Fruit fly (Drosophila melanogaster) whole organism, embryonic: ENCODE measurements around the gene CG43407.
A peak's percentile ranks its signal among the peaks of the same experiment; 100 is the strongest.

Experiments
- Ada2b ChIP-seq: fragments of 200-800 bp; sonication (Bioruptor generic); IDR thresholded peaks from 2 replicates; pipeline ENCODE4 v1.3.6; 2022; ENCODE audit warnings: missing biosample characterization, missing genetic modification characterization
- Awh ChIP-seq: fragments of 200-800 bp; sonication (Bioruptor generic); IDR thresholded peaks from 2 replicates; pipeline ENCODE4, ENCODE4 v1.3.6; 2022; ENCODE audit warnings: missing biosample characterization, missing genetic modification characterization
- B-H2 ChIP-seq: fragments of 200-800 bp; sonication (Bioruptor generic); optimal IDR thresholded peaks from 2 replicates; lab custom pipeline; 2018; ENCODE audit warnings: missing biosample characterization, mild to moderate bottlenecking, missing genetic modification characterization
- BtbVII ChIP-seq: fragments of 200-800 bp; sonication (Bioruptor generic); optimal IDR thresholded peaks from 3 replicates; lab custom pipeline; 2017; ENCODE audit warnings: missing biosample characterization, mild to moderate bottlenecking, missing genetic modification characterization
- CG11398 ChIP-seq: fragments of 200-800 bp; sonication (Bioruptor generic); optimal IDR thresholded peaks from 2 replicates; lab custom pipeline; 2016; ENCODE audit warnings: missing biosample characterization, missing genetic modification characterization
- CG11695 ChIP-seq: fragments of 200-800 bp; sonication (Bioruptor generic); IDR thresholded peaks from 3 replicates; pipeline ENCODE4 v1.3.6; 2022; ENCODE audit warnings: missing biosample characterization, missing genetic modification characterization
- CG12071 ChIP-seq: fragments of 200-800 bp; sonication (Bioruptor generic); optimal IDR thresholded peaks from 3 replicates; lab custom pipeline; 2018; ENCODE audit warnings: missing biosample characterization, mild to moderate bottlenecking, missing genetic modification characterization
- CG12104 ChIP-seq: fragments of 200-800 bp; sonication (Bioruptor generic); optimal IDR thresholded peaks from 3 replicates; lab custom pipeline; 2016; ENCODE audit warnings: missing biosample characterization, missing genetic modification characterization
- CG12391 ChIP-seq: fragments of 200-800 bp; sonication (Bioruptor generic); optimal IDR thresholded peaks from 3 replicates; lab custom pipeline; 2018; ENCODE audit warnings: missing biosample characterization, mild to moderate bottlenecking, missing genetic modification characterization, moderate library complexity
- CG13894 ChIP-seq: fragments of 200-800 bp; sonication (Bioruptor generic); optimal IDR thresholded peaks from 3 replicates; lab custom pipeline; 2018; ENCODE audit warnings: missing biosample characterization, mild to moderate bottlenecking, missing genetic modification characterization, moderate library complexity
- CG14710 ChIP-seq: fragments of 200-800 bp; sonication (Bioruptor generic); optimal IDR thresholded peaks from 3 replicates; lab custom pipeline; 2019; ENCODE audit warnings: missing biosample characterization, mild to moderate bottlenecking, missing genetic modification characterization, moderate library complexity
- CG17361 ChIP-seq: fragments of 200-800 bp; sonication (Bioruptor generic); IDR thresholded peaks from 3 replicates; pipeline ENCODE4 v1.3.6; 2022; ENCODE audit warnings: missing biosample characterization, missing genetic modification characterization
- CG17829 ChIP-seq: fragments of 200-800 bp; optimal IDR thresholded peaks from 2 replicates; lab custom pipeline; 2019; ENCODE audit warnings: missing biosample characterization, mild to moderate bottlenecking, missing genetic modification characterization, moderate library complexity
- CG34376 ChIP-seq: fragments of 200-800 bp; sonication (Bioruptor generic); optimal IDR thresholded peaks from 2 replicates; lab custom pipeline; 2018; ENCODE audit warnings: missing biosample characterization, mild to moderate bottlenecking, missing genetic modification characterization
- CG5953 ChIP-seq: fragments of 200-800 bp; sonication (Bioruptor generic); IDR thresholded peaks from 2 replicates; pipeline ENCODE4 v1.3.6; 2022; ENCODE audit warnings: missing biosample characterization, missing genetic modification characterization
- CG6689 ChIP-seq: fragments of 200-800 bp; sonication (Bioruptor generic); IDR thresholded peaks from 2 replicates; pipeline ENCODE4 v1.3.6; 2022; ENCODE audit warnings: missing biosample characterization, missing genetic modification characterization
- CG7839 ChIP-seq: fragments of 200-800 bp; sonication (Bioruptor generic); optimal IDR thresholded peaks from 3 replicates; lab custom pipeline; 2018; ENCODE audit warnings: missing biosample characterization, mild to moderate bottlenecking, missing genetic modification characterization, moderate library complexity
- CG9437 ChIP-seq: fragments of 200-800 bp; sonication (Bioruptor generic); optimal IDR thresholded peaks from 2 replicates; lab custom pipeline; 2018; ENCODE audit warnings: missing biosample characterization, mild to moderate bottlenecking, missing genetic modification characterization
- CG9932 ChIP-seq: fragments of 200-800 bp; sonication (Bioruptor generic); IDR thresholded peaks from 2 replicates; pipeline ENCODE4 v1.3.6; 2022; ENCODE audit warnings: missing biosample characterization, missing genetic modification characterization
- CTCF ChIP-seq: fragments of 200-800 bp; sonication (Bioruptor generic); optimal IDR thresholded peaks from 2 replicates; lab custom pipeline; 2017; ENCODE audit warnings: missing biosample characterization, mild to moderate bottlenecking, missing genetic modification characterization, moderate library complexity
- E2f1 ChIP-seq: fragments of 200-800 bp; sonication (Bioruptor generic); IDR thresholded peaks from 2 replicates; pipeline ENCODE4 v1.3.6; 2022; ENCODE audit warnings: missing biosample characterization, missing genetic modification characterization
- HLHmδ ChIP-seq: fragments of 200-800 bp; sonication (Bioruptor generic); optimal IDR thresholded peaks from 2 replicates; lab custom pipeline; 2018; ENCODE audit warnings: missing biosample characterization, mild to moderate bottlenecking, missing genetic modification characterization, moderate library complexity
- Hr78 ChIP-seq, 2 experiments: fragments of 200-800 bp in 1 of 2; fragments of >200 bp in 1 of 2; sonication (Bioruptor generic) in 1 of 2; optimal IDR thresholded peaks; 2 replicates each; lab custom pipeline; 2017 to 2019; ENCODE audit warnings: missing biosample characterization in 2 of 2, missing genetic modification characterization in 2 of 2, mild to moderate bottlenecking in 1 of 2, moderate library complexity in 1 of 2
- Lim3 ChIP-seq: fragments of 200-800 bp; sonication (Bioruptor generic); IDR thresholded peaks from 2 replicates; pipeline ENCODE4 v1.3.6; 2022; ENCODE audit warnings: missing biosample characterization, missing genetic modification characterization
- Opbp ChIP-seq: fragments of 200-800 bp; sonication (Bioruptor generic); IDR thresholded peaks from 3 replicates; pipeline ENCODE4 v1.3.6; 2022; ENCODE audit warnings: missing biosample characterization, missing genetic modification characterization; ENCODE audit not compliant: partially characterized antibody
- Sox100B ChIP-seq: fragments of 200-800 bp; sonication (Bioruptor generic); optimal IDR thresholded peaks from 3 replicates; lab custom pipeline; 2018; ENCODE audit warnings: missing biosample characterization, mild to moderate bottlenecking, missing genetic modification characterization
- Sox102F ChIP-seq: fragments of 200-800 bp; sonication (Bioruptor generic); optimal IDR thresholded peaks from 2 replicates; lab custom pipeline; 2018; ENCODE audit warnings: missing biosample characterization, mild to moderate bottlenecking, missing genetic modification characterization, moderate library complexity
- Spps ChIP-seq: fragments of 200-800 bp; sonication (Bioruptor generic); optimal IDR thresholded peaks from 2 replicates; lab custom pipeline; 2018; ENCODE audit warnings: missing biosample characterization, mild to moderate bottlenecking, missing genetic modification characterization
- aop ChIP-seq: fragments of 200-800 bp; sonication (Bioruptor generic); IDR thresholded peaks from 2 replicates; pipeline ENCODE4 v1.3.6; 2022; ENCODE audit warnings: missing biosample characterization, missing genetic modification characterization
- ash1 ChIP-seq: fragments of 200-800 bp; sonication (Bioruptor generic); optimal IDR thresholded peaks from 2 replicates; lab custom pipeline; 2018; ENCODE audit warnings: missing biosample characterization, mild to moderate bottlenecking, missing genetic modification characterization
- bab2 ChIP-seq: fragments of 200-800 bp; sonication (Bioruptor generic); optimal IDR thresholded peaks from 2 replicates; lab custom pipeline; 2016; ENCODE audit warnings: missing biosample characterization, missing genetic modification characterization
- cato ChIP-seq: fragments of 200-800 bp; sonication (Bioruptor generic); optimal IDR thresholded peaks from 2 replicates; lab custom pipeline; 2016; ENCODE audit warnings: missing biosample characterization, missing genetic modification characterization, borderline replicate concordance
- cg ChIP-seq: fragments of 200-800 bp; sonication (Bioruptor generic); optimal IDR thresholded peaks from 3 replicates; lab custom pipeline; 2019; ENCODE audit warnings: missing biosample characterization, mild to moderate bottlenecking, missing genetic modification characterization, moderate library complexity
- chinmo ChIP-seq: fragments of 200-800 bp; sonication (Bioruptor generic); IDR thresholded peaks from 4 replicates; pipeline ENCODE4 v1.3.6; 2022; ENCODE audit warnings: missing biosample characterization, missing genetic modification characterization; ENCODE audit not compliant: partially characterized antibody
- croc ChIP-seq: fragments of 200-800 bp; sonication (Bioruptor generic); conservative IDR thresholded peaks from 3 replicates; pipeline ENCODE4 v1.3.6; 2022; ENCODE audit warnings: missing biosample characterization, missing genetic modification characterization
- gsb ChIP-seq: fragments of 200-800 bp; sonication (Bioruptor generic); IDR thresholded peaks from 2 replicates; pipeline ENCODE4 v1.3.6; 2022; ENCODE audit warnings: missing biosample characterization, missing genetic modification characterization
- gt ChIP-seq: fragments of 200-800 bp; sonication (Bioruptor generic); IDR thresholded peaks from 2 replicates; pipeline ENCODE4 v1.3.6; 2022; ENCODE audit warnings: missing biosample characterization, missing genetic modification characterization
- knrl ChIP-seq: fragments of 200-800 bp; sonication (Bioruptor generic); IDR thresholded peaks from 3 replicates; pipeline ENCODE4 v1.3.6; 2022; ENCODE audit warnings: missing biosample characterization, missing genetic modification characterization; ENCODE audit not compliant: partially characterized antibody
- nau ChIP-seq: fragments of 200-800 bp; sonication (Bioruptor generic); optimal IDR thresholded peaks from 3 replicates; lab custom pipeline; 2017; ENCODE audit warnings: missing biosample characterization, mild to moderate bottlenecking, missing genetic modification characterization, missing genetic modification reagents
- onecut ChIP-seq: fragments of 200-800 bp; sonication (Bioruptor generic); IDR thresholded peaks from 2 replicates; pipeline ENCODE4 v1.3.6; 2022; ENCODE audit warnings: missing biosample characterization, missing genetic modification characterization
- pb ChIP-seq: fragments of 200-800 bp; sonication (Bioruptor generic); optimal IDR thresholded peaks from 3 replicates; lab custom pipeline; 2016; ENCODE audit warnings: missing biosample characterization, missing genetic modification characterization
- psq ChIP-seq: fragments of 200-800 bp; sonication (Bioruptor generic); optimal IDR thresholded peaks from 2 replicates; lab custom pipeline; 2017; ENCODE audit warnings: missing biosample characterization, missing genetic modification characterization
- scrt ChIP-seq: fragments of 200-800 bp; sonication (Bioruptor generic); optimal IDR thresholded peaks from 2 replicates; lab custom pipeline; 2018; ENCODE audit warnings: missing biosample characterization, mild to moderate bottlenecking, missing genetic modification characterization, moderate library complexity
- sens ChIP-seq: fragments of 200-800 bp; sonication (Bioruptor generic); peaks from one replicate; lab custom pipeline; 2016; ENCODE audit warnings: missing biosample characterization, missing genetic modification characterization
- sim ChIP-seq: fragments of 200-800 bp; sonication (Bioruptor generic); IDR thresholded peaks from 2 replicates; pipeline ENCODE4 v1.3.6; 2022; ENCODE audit warnings: missing biosample characterization, missing genetic modification characterization
- sima ChIP-seq: fragments of 200-800 bp; sonication (Bioruptor generic); optimal IDR thresholded peaks from 2 replicates; lab custom pipeline; 2016; ENCODE audit warnings: missing biosample characterization, missing genetic modification characterization
- unc-4 ChIP-seq: fragments of 200-800 bp; sonication (Bioruptor generic); IDR thresholded peaks from 2 replicates; pipeline ENCODE4 v1.3.6; 2022; ENCODE audit warnings: missing biosample characterization, missing genetic modification characterization; ENCODE audit not compliant: partially characterized antibody
- vfl ChIP-seq: fragments of 200-800 bp; sonication (Bioruptor generic); optimal IDR thresholded peaks from 2 replicates; lab custom pipeline; 2016; ENCODE audit warnings: missing biosample characterization, missing genetic modification characterization

Gene CG43407

dm6 chr3L:19071173-19071844, 18.1 kb upstream of the CG43407 start (continued):
- TF ChIP-seq Hr78 (GFP tag; optimal IDR thresholded peaks at IDR 0.05; lab: Kevin White, UChicago) = no peak
- TF ChIP-seq Lim3 (GFP tag; lab: Robert Waterston, UW) = no peak
- peak; percentile 48 for TF ChIP-seq nau (GFP tag; lab: Kevin White, UChicago)
- TF ChIP-seq gsb = no peak
- TF ChIP-seq CG17361 (GFP tag; lab: Robert Waterston, UW) = 0 out of 3 replicates have a peak, but pooled peaks have one; percentile 24
- TF ChIP-seq Awh (GFP tag; lab: Robert Waterston, UW) = no peak
- TF ChIP-seq CG5953 = no peak
- TF ChIP-seq CG14710 = no peak
- no peak for TF ChIP-seq sima
- no peak for TF ChIP-seq vfl (GFP tag; lab: Kevin White, UChicago)
- TF ChIP-seq CG17829 = no peak
- peak; percentile 12 for TF ChIP-seq CG7839 (tag; lab: Kevin White, UChicago)
- TF ChIP-seq CG12391 (tag; lab: Kevin White, UChicago) = no peak
- TF ChIP-seq CG6689 (GFP tag; lab: Robert Waterston, UW) = no peak; the same call in 1 of the 2 replicates
- TF ChIP-seq Opbp (GFP tag; lab: Robert Waterston, UW) = no peak
- TF ChIP-seq CG11398 (GFP tag; lab: Kevin White, UChicago) = no peak
- TF ChIP-seq CG12104 = no peak
- no peak for TF ChIP-seq ash1 (GFP tag; lab: Kevin White, UChicago)
- TF ChIP-seq Ada2b (GFP tag; lab: Robert Waterston, UW) = 0 out of 2 replicates have a peak, but pooled peaks have one; percentile 25
- peak; percentile 56 for TF ChIP-seq Sox102F (GFP tag; lab: Kevin White, UChicago)
- TF ChIP-seq CG12071 (GFP tag; lab: Kevin White, UChicago) = no peak
- no peak for TF ChIP-seq Sox100B (GFP tag; lab: Kevin White, UChicago)
- no peak for TF ChIP-seq HLHmδ (GFP tag; lab: Kevin White, UChicago)
- TF ChIP-seq sens (GFP tag; lab: Kevin White, UChicago) = peak; percentile 71
- no peak for TF ChIP-seq Spps
- TF ChIP-seq gt (GFP tag; lab: Robert Waterston, UW) = no peak
- peak; percentile 31; the same call in 1 of the 3 replicates for TF ChIP-seq CG11695
- TF ChIP-seq aop (GFP tag; lab: Robert Waterston, UW) = no peak
- peak; percentile 86 for TF ChIP-seq chinmo (GFP tag; lab: Robert Waterston, UW)
- TF ChIP-seq knrl (GFP tag; lab: Robert Waterston, UW) = no peak
- peak; percentile 38 for TF ChIP-seq scrt (GFP tag; lab: Kevin White, UChicago)
- no peak for TF ChIP-seq onecut (GFP tag; lab: Robert Waterston, UW)
- no peak for TF ChIP-seq croc (GFP tag; lab: Robert Waterston, UW)
- no peak for TF ChIP-seq CG9437 (GFP tag; lab: Kevin White, UChicago)
- TF ChIP-seq E2f1 = no peak
- no peak for TF ChIP-seq psq (GFP tag; lab: Kevin White, UChicago)
- no peak for TF ChIP-seq unc-4 (GFP tag; lab: Robert Waterston, UW)
- TF ChIP-seq cg (GFP tag; lab: Kevin White, UChicago) = peak; percentile 42
- TF ChIP-seq pb (GFP tag; lab: Kevin White, UChicago) = no peak
- TF ChIP-seq cato (GFP tag; lab: Kevin White, UChicago) = no peak
- peak; percentile 62 for TF ChIP-seq B-H2 (GFP tag; lab: Kevin White, UChicago)
- TF ChIP-seq bab2 (GFP tag; lab: Kevin White, UChicago) = no peak
- TF ChIP-seq BtbVII (GFP tag; lab: Kevin White, UChicago) = peak; percentile 19
- no peak for TF ChIP-seq CTCF
- TF ChIP-seq sim (GFP tag; lab: Robert Waterston, UW) = no peak
- peak; percentile 58 for TF ChIP-seq CG34376
- TF ChIP-seq CG13894 = peak; percentile 78
- no peak for TF ChIP-seq CG9932 (GFP tag; lab: Robert Waterston, UW)
